Worm (Caenorhabditis elegans): ENCODE data around the gene F38A5.6.

DNA sequence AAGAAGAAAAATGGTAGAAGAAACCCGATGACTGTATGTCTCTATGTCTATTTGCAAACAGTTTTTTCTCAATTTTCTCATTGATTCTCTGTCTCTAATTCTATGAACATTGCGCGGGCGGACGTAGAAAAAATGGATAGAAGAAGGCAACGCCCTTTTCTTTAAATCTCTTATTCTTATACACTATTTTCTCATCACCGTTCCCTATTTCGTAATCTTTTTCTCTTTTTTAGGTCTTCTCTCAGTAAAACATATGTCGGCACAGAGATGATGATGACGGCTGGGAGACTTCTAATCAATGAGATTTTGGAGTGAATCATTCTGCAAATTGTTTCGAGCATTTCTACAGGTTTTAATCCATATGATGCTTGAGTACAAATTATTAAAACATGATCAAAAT is 24.9 kb upstream of the F38A5.6 start:
- TF ChIP-seq tbx-37 (GFP tag; conservative IDR thresholded peaks at IDR 0.05) (no peak), B0310.2 (tag; optimal IDR thresholded peaks at IDR 0.05) (no peak), ets-7 (tag; optimal IDR thresholded peaks at IDR 0.05) (no peak), pes-1 (GFP tag; IDR thresholded peaks at IDR 0.05) (no peak), flt-1 (GFP tag; IDR thresholded peaks at IDR 0.05) (no peak), ceh-36 (tag; optimal IDR thresholded peaks at IDR 0.05) (no peak), ama-1 (optimal IDR thresholded peaks at IDR 0.05) (no peak), tbx-11 (GFP tag; IDR thresholded peaks at IDR 0.05) (no peak), sea-1 (GFP tag; conservative IDR thresholded peaks at IDR 0.05) (no peak), tra-4 (tag; optimal IDR thresholded peaks at IDR 0.05) (no peak), hmbx-1 (tag; optimal IDR thresholded peaks at IDR 0.05) (no peak), F13C5.2 (tag; optimal IDR thresholded peaks at IDR 0.05) (no peak), ceh-13 (GFP tag; optimal IDR thresholded peaks at IDR 0.05) (no peak)

All from whole organism, early embryonic.